Fruit fly (Drosophila melanogaster): Measurements from ENCODE around the gene gdrd.
A peak's percentile ranks its signal among the peaks of the same experiment; 100 is the strongest.

Gene gdrd

DNA sequence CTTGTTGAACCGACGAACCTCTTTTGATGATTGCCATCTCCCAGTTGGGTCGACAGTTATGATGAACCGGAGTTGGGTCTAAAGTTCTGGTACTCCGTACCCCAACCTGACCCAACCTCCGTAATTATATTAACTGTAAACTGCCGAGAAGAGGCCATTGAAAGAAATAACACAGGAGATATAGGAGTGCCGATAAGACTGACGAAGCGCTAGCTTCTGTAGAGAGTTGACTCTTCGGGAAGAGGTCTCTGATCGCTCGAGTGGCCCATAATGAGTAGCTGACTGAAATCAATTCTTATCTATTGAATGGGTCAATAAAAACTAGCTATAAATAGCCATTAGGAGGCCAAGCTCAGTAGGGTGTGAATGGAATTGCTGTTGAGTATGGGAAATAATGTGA lies 22.5 kb upstream of the gdrd start:
- no peak for TF ChIP-seq CG7839 (tag; optimal IDR thresholded peaks at IDR 0.05)
- no peak for TF ChIP-seq CG8388 (GFP tag; optimal IDR thresholded peaks at IDR 0.05)
- TF ChIP-seq peb (GFP tag; IDR thresholded peaks at IDR 0.05), result no peak
- no peak for TF ChIP-seq CG8765 (GFP tag; IDR thresholded peaks at IDR 0.05)
- TF ChIP-seq exex (tag; optimal IDR thresholded peaks at IDR 0.05), result peak; percentile 31
- peak; percentile 10 for TF ChIP-seq CG15269 (tag; optimal IDR thresholded peaks at IDR 0.05)
- no peak for TF ChIP-seq CG11723 (GFP tag; optimal IDR thresholded peaks at IDR 0.05)
- TF ChIP-seq H15 (GFP tag; IDR thresholded peaks at IDR 0.05), result no peak
- TF ChIP-seq zfh1 (GFP tag; IDR thresholded peaks at IDR 0.05), result 0 out of 3 replicates have a peak, but pooled peaks have one; percentile 5
- no peak for TF ChIP-seq CG12236 (GFP tag; optimal IDR thresholded peaks at IDR 0.05)
- peak; percentile 86; the same call in 2 of the 3 replicates for TF ChIP-seq CG2199 (GFP tag; IDR thresholded peaks at IDR 0.05)
- peak; percentile 73 for TF ChIP-seq grn (GFP tag; optimal IDR thresholded peaks at IDR 0.05)
- no peak for TF ChIP-seq CG2889 (GFP tag; IDR thresholded peaks at IDR 0.05)
- TF ChIP-seq Hr78 (GFP tag; optimal IDR thresholded peaks at IDR 0.05), result peak in 1 of 2 experiments; percentile 46
- TF ChIP-seq Ada2b (GFP tag; IDR thresholded peaks at IDR 0.05), result no peak
- no peak for TF ChIP-seq ranshi (GFP tag; IDR thresholded peaks at IDR 0.05)
- no peak for TF ChIP-seq Kr (GFP tag; optimal IDR thresholded peaks at IDR 0.05)
- no peak for TF ChIP-seq sens-2 (GFP tag; IDR thresholded peaks at IDR 0.05)

DNA sequence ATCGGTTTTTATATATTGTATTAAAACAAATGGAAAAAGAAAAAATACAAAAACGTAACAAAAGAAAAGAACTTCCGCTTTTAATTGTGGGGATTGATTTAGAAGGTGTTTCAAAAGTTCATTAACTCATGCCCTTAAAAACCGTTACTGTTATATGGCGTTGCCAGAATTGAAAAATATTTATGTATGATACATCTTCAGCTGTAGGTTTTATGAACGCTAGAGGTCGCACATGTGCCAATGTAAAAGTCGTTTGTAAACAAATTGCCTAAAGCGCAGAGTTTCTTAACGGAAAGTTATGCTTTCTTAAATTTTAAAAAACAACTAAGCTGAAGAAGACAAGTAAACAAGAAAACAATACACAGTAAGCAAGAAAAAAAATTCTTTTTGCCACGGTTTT lies 19.6 kb upstream of the gdrd start:
- TF ChIP-seq tap (tag; optimal IDR thresholded peaks at IDR 0.05), result no peak
- TF ChIP-seq Lhr (GFP tag; optimal IDR thresholded peaks at IDR 0.05), result peak; percentile 81
- TF ChIP-seq Dip2 (GFP tag; IDR thresholded peaks at IDR 0.05), result peak; percentile 95
- TF ChIP-seq E2f2 (GFP tag; IDR thresholded peaks at IDR 0.05), result 0 out of 2 replicates have a peak, but pooled peaks have one; percentile 26
- no peak for TF ChIP-seq sna (GFP tag; IDR thresholded peaks at IDR 0.05; ENCODE audit: partially characterized antibody)
- no peak for TF ChIP-seq wor (GFP tag; IDR thresholded peaks at IDR 0.05)
- TF ChIP-seq HmgD (GFP tag; optimal IDR thresholded peaks at IDR 0.05), result peak; percentile 9
- TF ChIP-seq toy (GFP tag; IDR thresholded peaks at IDR 0.05), result no peak
- TF ChIP-seq tx (GFP tag; optimal IDR thresholded peaks at IDR 0.05), result no peak
- TF ChIP-seq Bdp1 (GFP tag; optimal IDR thresholded peaks at IDR 0.05), result peak; percentile 54
- no peak for TF ChIP-seq sd (tag; optimal IDR thresholded peaks at IDR 0.05)
- TF ChIP-seq CG8388 (GFP tag; optimal IDR thresholded peaks at IDR 0.05), result no peak
- no peak for TF ChIP-seq tll (GFP tag; optimal IDR thresholded peaks at IDR 0.05)
- peak; percentile 39 for TF ChIP-seq trem (tag; optimal IDR thresholded peaks at IDR 0.05)
- TF ChIP-seq B-H2 (GFP tag; optimal IDR thresholded peaks at IDR 0.05), result peak; percentile 9
- TF ChIP-seq ewg (GFP tag; optimal IDR thresholded peaks at IDR 0.05), result no peak
- 0 out of 3 replicates have a peak, but pooled peaks have one; percentile 41 for TF ChIP-seq ci (GFP tag; IDR thresholded peaks at IDR 0.05)
- TF ChIP-seq Sry-δ (GFP tag; optimal IDR thresholded peaks at IDR 0.05), result peak; percentile 5
- TF ChIP-seq Xbp1 (GFP tag; optimal IDR thresholded peaks at IDR 0.05), result peak; percentile 27
- TF ChIP-seq sug (tag; optimal IDR thresholded peaks at IDR 0.05), result peak; percentile 20
- 0 out of 2 replicates have a peak, but pooled peaks have one; percentile 14 for TF ChIP-seq sob (GFP tag; IDR thresholded peaks at IDR 0.05)
- peak; percentile 55 for TF ChIP-seq Rfx (GFP tag; IDR thresholded peaks at IDR 0.05)
- TF ChIP-seq Dek (tag; optimal IDR thresholded peaks at IDR 0.05), result peak; percentile 43
- no peak for TF ChIP-seq CG6175 (GFP tag; IDR thresholded peaks at IDR 0.05)
- TF ChIP-seq CG3847 (GFP tag; IDR thresholded peaks at IDR 0.05), result peak; percentile 60
- no peak for TF ChIP-seq CG8924 (tag; optimal IDR thresholded peaks at IDR 0.05)
- TF ChIP-seq CG42726 (GFP tag; IDR thresholded peaks at IDR 0.05; ENCODE audit: partially characterized antibody), result no peak
- TF ChIP-seq chif (GFP tag; optimal IDR thresholded peaks at IDR 0.05), result no peak
- TF ChIP-seq amos (GFP tag; IDR thresholded peaks at IDR 0.05; ENCODE audit: partially characterized antibody), result peak; percentile 43
- TF ChIP-seq CG11504 (tag; optimal IDR thresholded peaks at IDR 0.05), result peak; percentile 51
- no peak for TF ChIP-seq repo (GFP tag; optimal IDR thresholded peaks at IDR 0.05)
- TF ChIP-seq CG18599 (GFP tag; optimal IDR thresholded peaks at IDR 0.05), result no peak
- no peak for TF ChIP-seq CG10462 (GFP tag; optimal IDR thresholded peaks at IDR 0.05)
- peak; percentile 16 for TF ChIP-seq CG7839 (tag; optimal IDR thresholded peaks at IDR 0.05)
